Fruit fly (Drosophila melanogaster) whole organism, embryonic: ENCODE measurements around the gene CG10862.
A peak's percentile ranks its signal among the peaks of the same experiment; 100 is the strongest.

Source experiments
- ATbp ChIP-seq: fragments of 200-800 bp; sonication (Bioruptor generic); optimal IDR thresholded peaks from 2 replicates; lab custom pipeline; 2017; ENCODE audit warnings: missing biosample characterization, mild to moderate bottlenecking, missing genetic modification characterization, missing genetic modification reagents
- Abd-B ChIP-seq: fragments of 200-800 bp; sonication (Bioruptor generic); optimal IDR thresholded peaks from 2 replicates; lab custom pipeline; 2018; ENCODE audit warnings: missing biosample characterization, mild to moderate bottlenecking, missing genetic modification characterization, moderate library complexity
- Asciz ChIP-seq: fragments of 200-800 bp; sonication (Bioruptor generic); optimal IDR thresholded peaks from 2 replicates; lab custom pipeline; 2017; ENCODE audit warnings: missing biosample characterization, mild to moderate bottlenecking, missing genetic modification characterization, missing genetic modification reagents
- CG10431 ChIP-seq: fragments of 200-800 bp; sonication (Bioruptor generic); optimal IDR thresholded peaks from 3 replicates; lab custom pipeline; 2018; ENCODE audit warnings: missing biosample characterization, mild to moderate bottlenecking, missing genetic modification characterization
- CG11085 ChIP-seq: fragments of 200-800 bp; sonication (Bioruptor generic); IDR thresholded peaks from 2 replicates; pipeline ENCODE4 v1.3.6; 2022; ENCODE audit warnings: missing biosample characterization, missing genetic modification characterization
- CG11093 ChIP-seq: fragments of 200-800 bp; sonication (Bioruptor generic); IDR thresholded peaks from 3 replicates; pipeline ENCODE4 v1.3.6; 2022; ENCODE audit warnings: missing biosample characterization, missing genetic modification characterization
- CG15601 ChIP-seq: fragments of 200-800 bp; sonication (Bioruptor generic); optimal IDR thresholded peaks from 3 replicates; lab custom pipeline; 2019; ENCODE audit warnings: missing biosample characterization, mild to moderate bottlenecking, missing genetic modification characterization, moderate library complexity
- CG1647 ChIP-seq: fragments of 200-800 bp; sonication (Bioruptor generic); optimal IDR thresholded peaks from 3 replicates; lab custom pipeline; 2016; ENCODE audit warnings: missing biosample characterization, missing genetic modification characterization
- CG1792 ChIP-seq: fragments of 200-800 bp; sonication (Bioruptor generic); optimal IDR thresholded peaks from 2 replicates; lab custom pipeline; 2016; ENCODE audit warnings: missing biosample characterization, missing genetic modification characterization
- CG1832 ChIP-seq: fragments of 200-800 bp; sonication (Bioruptor generic); optimal IDR thresholded peaks from 2 replicates; lab custom pipeline; 2017; ENCODE audit warnings: missing biosample characterization, mild to moderate bottlenecking, missing genetic modification characterization, inconsistent platforms
- CG30020 ChIP-seq: fragments of 200-800 bp; optimal IDR thresholded peaks from 2 replicates; lab custom pipeline; 2019; ENCODE audit warnings: missing biosample characterization, mild to moderate bottlenecking, missing genetic modification characterization, moderate library complexity
- CG32772 ChIP-seq: fragments of 200-800 bp; sonication (Bioruptor generic); IDR thresholded peaks from 2 replicates; pipeline ENCODE4 v1.3.6; 2022; ENCODE audit warnings: missing biosample characterization, missing genetic modification characterization
- CG3726 ChIP-seq: fragments of 200-800 bp; sonication (Bioruptor generic); IDR thresholded peaks from 3 replicates; pipeline ENCODE4, ENCODE4 v1.3.6; 2022; ENCODE audit warnings: missing biosample characterization, missing genetic modification characterization
- CG3995 ChIP-seq: fragments of 200-800 bp; sonication (Bioruptor generic); optimal IDR thresholded peaks from 3 replicates; lab custom pipeline; 2016; ENCODE audit warnings: missing biosample characterization, missing genetic modification characterization
- CG4360 ChIP-seq: fragments of 200-800 bp; sonication (Bioruptor generic); IDR thresholded peaks from 2 replicates; pipeline ENCODE4 v1.3.6; 2022; ENCODE audit warnings: missing biosample characterization, missing genetic modification characterization
- CG4820 ChIP-seq: fragments of 200-800 bp; sonication (Bioruptor generic); optimal IDR thresholded peaks from 3 replicates; lab custom pipeline; 2016; ENCODE audit warnings: missing biosample characterization, missing genetic modification characterization
- CG6689 ChIP-seq: fragments of 200-800 bp; sonication (Bioruptor generic); IDR thresholded peaks from 2 replicates; pipeline ENCODE4 v1.3.6; 2022; ENCODE audit warnings: missing biosample characterization, missing genetic modification characterization
- CG8290 ChIP-seq, 3 experiments: fragments of 200-800 bp; sonication (Bioruptor generic); optimal IDR thresholded peaks; 2 replicates each; lab custom pipeline; 2016 to 2019; ENCODE audit warnings: missing biosample characterization in 3 of 3, missing genetic modification characterization in 3 of 3, mild to moderate bottlenecking in 2 of 3, moderate library complexity in 1 of 3
- Deaf1 ChIP-seq: fragments of 200-800 bp; optimal IDR thresholded peaks from 3 replicates; lab custom pipeline; 2019; ENCODE audit warnings: missing biosample characterization, mild to moderate bottlenecking, missing genetic modification characterization, moderate library complexity
- Dref ChIP-seq: fragments of 200-800 bp; sonication (Bioruptor generic); IDR thresholded peaks from 2 replicates; pipeline ENCODE4 v1.3.6; 2022; ENCODE audit warnings: missing biosample characterization, missing genetic modification characterization
- E2f2 ChIP-seq: fragments of 200-800 bp; sonication (Bioruptor generic); IDR thresholded peaks from 2 replicates; pipeline ENCODE4 v1.3.6; 2022; ENCODE audit warnings: missing biosample characterization, missing genetic modification characterization
- Eip74EF ChIP-seq, 2 experiments: fragments of 200-800 bp in 1 of 2; fragments of >200 bp in 1 of 2; sonication (Bioruptor generic) in 1 of 2; optimal IDR thresholded peaks; 2 replicates each; lab custom pipeline; 2017 to 2019; ENCODE audit warnings: missing biosample characterization in 2 of 2, missing genetic modification characterization in 2 of 2, mild to moderate bottlenecking in 1 of 2, moderate library complexity in 1 of 2
- Gug ChIP-seq: fragments of 200-800 bp; sonication (Bioruptor generic); IDR thresholded peaks from 4 replicates; pipeline ENCODE4 v1.3.6; 2022; ENCODE audit warnings: missing biosample characterization, missing genetic modification characterization
- Meics ChIP-seq: fragments of 200-800 bp; sonication (Bioruptor generic); optimal IDR thresholded peaks from 2 replicates; lab custom pipeline; 2017; ENCODE audit warnings: missing biosample characterization, mild to moderate bottlenecking, missing genetic modification characterization
- Nf-YB ChIP-seq: fragments of 200-800 bp; sonication (Bioruptor generic); optimal IDR thresholded peaks from 3 replicates; lab custom pipeline; 2019; ENCODE audit warnings: missing biosample characterization, mild to moderate bottlenecking, missing genetic modification characterization, moderate library complexity
- Sox102F ChIP-seq: fragments of 200-800 bp; sonication (Bioruptor generic); optimal IDR thresholded peaks from 2 replicates; lab custom pipeline; 2018; ENCODE audit warnings: missing biosample characterization, mild to moderate bottlenecking, missing genetic modification characterization, moderate library complexity
- YL-1 ChIP-seq: fragments of 200-800 bp; sonication (Bioruptor generic); optimal IDR thresholded peaks from 3 replicates; lab custom pipeline; 2017; ENCODE audit warnings: missing biosample characterization, mild to moderate bottlenecking, missing genetic modification characterization
- croc ChIP-seq: fragments of 200-800 bp; sonication (Bioruptor generic); conservative IDR thresholded peaks from 3 replicates; pipeline ENCODE4 v1.3.6; 2022; ENCODE audit warnings: missing biosample characterization, missing genetic modification characterization
- dimm ChIP-seq: fragments of 200-800 bp; sonication (Bioruptor generic); IDR thresholded peaks from 2 replicates; pipeline ENCODE4 v1.3.6; 2022; ENCODE audit warnings: missing biosample characterization, missing genetic modification characterization
- dm ChIP-seq: fragments of 200-800 bp; sonication (Bioruptor generic); optimal IDR thresholded peaks from 3 replicates; lab custom pipeline; 2016; ENCODE audit warnings: missing biosample characterization, missing genetic modification characterization
- dmrt99B ChIP-seq: fragments of 200-800 bp; sonication (Bioruptor generic); optimal IDR thresholded peaks from 2 replicates; lab custom pipeline; 2018; ENCODE audit warnings: missing biosample characterization, mild to moderate bottlenecking, missing genetic modification characterization, moderate library complexity
- ftz-f1 ChIP-seq: fragments of 200-800 bp; sonication (Bioruptor generic); optimal IDR thresholded peaks from 2 replicates; lab custom pipeline; 2016; ENCODE audit warnings: missing biosample characterization, missing genetic modification characterization
- gem ChIP-seq: fragments of 200-800 bp; sonication (Bioruptor generic); optimal IDR thresholded peaks from 2 replicates; lab custom pipeline; 2019; ENCODE audit warnings: missing biosample characterization, mild to moderate bottlenecking, missing genetic modification characterization, moderate library complexity
- her ChIP-seq: fragments of 200-800 bp; sonication (Bioruptor generic); optimal IDR thresholded peaks from 2 replicates; lab custom pipeline; 2016; ENCODE audit warnings: missing biosample characterization, missing genetic modification characterization
- ind ChIP-seq: fragments of 200-800 bp; sonication (Bioruptor generic); optimal IDR thresholded peaks from 3 replicates; lab custom pipeline; 2016; ENCODE audit warnings: missing biosample characterization, missing genetic modification characterization
- lov ChIP-seq, 2 experiments: fragments of 200-800 bp in 1 of 2; fragments of >200 bp in 1 of 2; sonication (Bioruptor generic) in 1 of 2; IDR thresholded peaks in 1 of 2; optimal IDR thresholded peaks in 1 of 2; 2 replicates in 1 of 2; 3 replicates in 1 of 2; pipeline versions ENCODE4 v1.3.6 to Lab custom; 2017 to 2022; ENCODE audit warnings: missing biosample characterization in 1 of 2, missing genetic modification characterization in 1 of 2
- nerfin-2 ChIP-seq: fragments of 200-800 bp; sonication (Bioruptor generic); IDR thresholded peaks from 2 replicates; pipeline ENCODE4 v1.3.6; 2022; ENCODE audit warnings: missing biosample characterization, missing genetic modification characterization; ENCODE audit not compliant: partially characterized antibody
- odd ChIP-seq: fragments of 200-800 bp; sonication (Bioruptor generic); optimal IDR thresholded peaks from 2 replicates; lab custom pipeline; 2017; ENCODE audit warnings: missing biosample characterization, mild to moderate bottlenecking, missing genetic modification characterization
- pita ChIP-seq: fragments of 200-800 bp; sonication (Bioruptor generic); optimal IDR thresholded peaks from 2 replicates; lab custom pipeline; 2017; ENCODE audit warnings: missing biosample characterization, mild to moderate bottlenecking, missing genetic modification characterization
- ro ChIP-seq: fragments of 200-800 bp; sonication (Bioruptor generic); IDR thresholded peaks from 2 replicates; pipeline ENCODE4 v1.3.6; 2022; ENCODE audit warnings: missing biosample characterization, missing genetic modification characterization
- sens-2 ChIP-seq: fragments of 200-800 bp; sonication (Bioruptor generic); IDR thresholded peaks from 2 replicates; pipeline ENCODE4 v1.3.6; 2022; ENCODE audit warnings: missing biosample characterization, missing genetic modification characterization
- sima ChIP-seq: fragments of 200-800 bp; sonication (Bioruptor generic); optimal IDR thresholded peaks from 2 replicates; lab custom pipeline; 2016; ENCODE audit warnings: missing biosample characterization, missing genetic modification characterization
- sisA ChIP-seq: fragments of 200-800 bp; sonication (Bioruptor generic); IDR thresholded peaks from 2 replicates; pipeline ENCODE4 v1.3.6; 2022; ENCODE audit warnings: missing biosample characterization, missing genetic modification characterization
- slou ChIP-seq: fragments of 200-800 bp; sonication (Bioruptor generic); optimal IDR thresholded peaks from 3 replicates; lab custom pipeline; 2016; ENCODE audit warnings: missing biosample characterization, missing genetic modification characterization
- slp2 ChIP-seq: fragments of 200-800 bp; sonication (Bioruptor generic); optimal IDR thresholded peaks from 2 replicates; lab custom pipeline; 2016; ENCODE audit warnings: missing biosample characterization, missing genetic modification characterization
- sob ChIP-seq: fragments of 200-800 bp; sonication (Bioruptor generic); IDR thresholded peaks from 2 replicates; pipeline ENCODE4 v1.3.6; 2022; ENCODE audit warnings: missing biosample characterization, missing genetic modification characterization
- vvl ChIP-seq: fragments of 200-800 bp; sonication (Bioruptor generic); IDR thresholded peaks from 2 replicates; pipeline ENCODE4 v1.3.6; 2022; ENCODE audit warnings: missing biosample characterization, missing genetic modification characterization

CG10862 gene

DNA sequence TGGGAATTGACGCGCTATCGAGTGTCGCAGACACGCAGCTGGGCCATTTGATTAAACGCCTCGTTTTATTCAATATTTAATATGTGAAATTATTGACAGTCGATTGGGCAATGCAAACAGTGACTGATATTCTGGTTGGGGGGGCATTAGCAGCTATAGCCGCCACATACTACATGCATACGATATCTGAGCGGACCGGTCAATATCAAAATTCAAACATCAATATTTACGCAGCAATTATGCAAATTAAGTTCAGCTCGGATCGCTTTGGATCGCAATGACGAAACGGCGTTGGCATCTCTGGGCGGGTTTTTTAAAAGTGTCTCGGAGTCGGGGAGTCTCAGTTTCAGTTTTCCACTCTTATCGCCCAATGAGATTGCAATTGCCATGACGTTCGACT lies 37.1 kb upstream of the CG10862 start (continued):
- TF ChIP-seq gem (tag; lab: Kevin White, UChicago) = no peak
- no peak for TF ChIP-seq sima (GFP tag; lab: Kevin White, UChicago)
- no peak for TF ChIP-seq CG3995 (GFP tag; lab: Kevin White, UChicago)
- no peak for TF ChIP-seq CG4360
- no peak for TF ChIP-seq Eip74EF (GFP tag; optimal IDR thresholded peaks at IDR 0.05; lab: Kevin White, UChicago)
- no peak for TF ChIP-seq slp2
- TF ChIP-seq odd (GFP tag; lab: Kevin White, UChicago) = no peak
- peak; percentile 16 for TF ChIP-seq ATbp
- TF ChIP-seq Nf-YB (GFP tag; lab: Kevin White, UChicago) = no peak
- TF ChIP-seq CG11085 (GFP tag; lab: Robert Waterston, UW) = no peak
- TF ChIP-seq ftz-f1 (GFP tag; lab: Kevin White, UChicago) = no peak
- no peak for TF ChIP-seq sens-2
- no peak for TF ChIP-seq dimm (GFP tag; lab: Robert Waterston, UW)
- TF ChIP-seq CG32772 (GFP tag; lab: Robert Waterston, UW) = no peak
- TF ChIP-seq CG4820 (GFP tag; lab: Kevin White, UChicago) = no peak
- no peak for TF ChIP-seq CG10431
- no peak for TF ChIP-seq Abd-B (GFP tag; lab: Kevin White, UChicago)
- TF ChIP-seq CG8290 (GFP tag; optimal IDR thresholded peaks at IDR 0.05; lab: Kevin White, UChicago) = no peak
- TF ChIP-seq CG8290 (tag; optimal IDR thresholded peaks at IDR 0.05; lab: Kevin White, UChicago) = no peak
- TF ChIP-seq CG1792 (GFP tag; lab: Kevin White, UChicago) = no peak
- TF ChIP-seq vvl (GFP tag; lab: Robert Waterston, UW) = peak; percentile 74
- TF ChIP-seq croc (GFP tag; lab: Robert Waterston, UW) = no peak
- no peak for TF ChIP-seq CG3726 (GFP tag; lab: Robert Waterston, UW)
- TF ChIP-seq ro (GFP tag; lab: Robert Waterston, UW) = no peak
- no peak for TF ChIP-seq YL-1
- TF ChIP-seq sisA (GFP tag; lab: Robert Waterston, UW) = no peak
- no peak for TF ChIP-seq slou (GFP tag; lab: Kevin White, UChicago)
- TF ChIP-seq CG11093 (GFP tag; lab: Robert Waterston, UW) = no peak
- TF ChIP-seq CG1832 (GFP tag; lab: Kevin White, UChicago) = no peak
- peak; percentile 18 for TF ChIP-seq dmrt99B (tag; lab: Kevin White, UChicago)
- no peak for TF ChIP-seq pita (GFP tag; lab: Kevin White, UChicago)
- no peak for TF ChIP-seq CG30020 (tag; lab: Kevin White, UChicago)
- TF ChIP-seq CG6689 (GFP tag; lab: Robert Waterston, UW) = no peak
- TF ChIP-seq nerfin-2 (GFP tag; lab: Robert Waterston, UW) = no peak
- no peak for TF ChIP-seq Dref (GFP tag; lab: Robert Waterston, UW)
- no peak for TF ChIP-seq CG15601 (tag; lab: Kevin White, UChicago)
- TF ChIP-seq ind = no peak
- TF ChIP-seq CG1647 (GFP tag; lab: Kevin White, UChicago) = no peak
- peak; percentile 16 for TF ChIP-seq Asciz (GFP tag; lab: Kevin White, UChicago)
- no peak for TF ChIP-seq lov (optimal IDR thresholded peaks at IDR 0.05; lab: Kevin White, UChicago)
- TF ChIP-seq lov (GFP tag; IDR thresholded peaks at IDR 0.05; lab: Robert Waterston, UW) = no peak
- no peak for TF ChIP-seq dm (GFP tag; lab: Kevin White, UChicago)
- TF ChIP-seq Gug (GFP tag; lab: Robert Waterston, UW) = no peak
- TF ChIP-seq E2f2 (GFP tag; lab: Robert Waterston, UW) = 0 out of 2 replicates have a peak, but pooled peaks have one; percentile 9
- TF ChIP-seq Deaf1 (tag; lab: Kevin White, UChicago) = no peak
- TF ChIP-seq sob (GFP tag; lab: Robert Waterston, UW) = 0 out of 2 replicates have a peak, but pooled peaks have one; percentile 29
- no peak for TF ChIP-seq her (GFP tag; lab: Kevin White, UChicago)
- TF ChIP-seq Sox102F (GFP tag; lab: Kevin White, UChicago) = no peak
- peak; percentile 24 for TF ChIP-seq Meics (GFP tag; lab: Kevin White, UChicago)
